Fruit fly (Drosophila melanogaster) whole organism, pupa: ENCODE results near the gene Gcna.

ENCODE experiments used
- CG10348 ChIP-seq: fragments of 200-800 bp; sonication (Bioruptor generic); IDR thresholded peaks from 2 replicates; pipeline ENCODE4 v1.3.6; 2022; ENCODE audit warnings: missing biosample characterization, missing genetic modification characterization
- CG15710 ChIP-seq: fragments of 200-800 bp; sonication (Bioruptor generic); optimal IDR thresholded peaks from 2 replicates; lab custom pipeline; 2018; ENCODE audit warnings: missing biosample characterization, mild to moderate bottlenecking, missing genetic modification characterization, moderate library complexity
- CG32121 ChIP-seq: fragments of 200-800 bp; sonication (Bioruptor generic); IDR thresholded peaks from 2 replicates; pipeline ENCODE4 v1.3.6; 2022; ENCODE audit warnings: missing biosample characterization, missing genetic modification characterization
- CG4496 ChIP-seq: fragments of 200-800 bp; sonication (Bioruptor generic); IDR thresholded peaks from 3 replicates; pipeline ENCODE4 v1.3.6; 2022; ENCODE audit warnings: missing biosample characterization, missing genetic modification characterization
- CG8301 ChIP-seq: fragments of 200-800 bp; sonication (Bioruptor generic); optimal IDR thresholded peaks from 2 replicates; lab custom pipeline; 2018; ENCODE audit warnings: missing biosample characterization, mild to moderate bottlenecking, missing genetic modification characterization
- D1 ChIP-seq: fragments of 200-800 bp; sonication (Bioruptor generic); optimal IDR thresholded peaks from 2 replicates; lab custom pipeline; 2018; ENCODE audit warnings: missing biosample characterization, mild to moderate bottlenecking, missing genetic modification characterization, moderate library complexity
- EcR ChIP-seq: fragments of 200-800 bp; sonication (Bioruptor generic); optimal IDR thresholded peaks from 3 replicates; lab custom pipeline; 2019; ENCODE audit warnings: missing biosample characterization, missing genetic modification characterization, mild to moderate bottlenecking, moderate library complexity, missing genetic modification reagents
- Pif1A ChIP-seq: fragments of 200-800 bp; sonication (Bioruptor generic); optimal IDR thresholded peaks from 3 replicates; lab custom pipeline; 2016; ENCODE audit warnings: missing biosample characterization, missing genetic modification characterization
- Snoo ChIP-seq: fragments of 200-800 bp; sonication (Bioruptor generic); optimal IDR thresholded peaks from 3 replicates; lab custom pipeline; 2017; ENCODE audit warnings: missing biosample characterization, mild to moderate bottlenecking, missing genetic modification characterization, inconsistent platforms
- gl ChIP-seq: fragments of 200-800 bp; sonication (Bioruptor generic); optimal IDR thresholded peaks from 2 replicates; lab custom pipeline; 2018; ENCODE audit warnings: missing biosample characterization, mild to moderate bottlenecking, missing genetic modification characterization

DNA sequence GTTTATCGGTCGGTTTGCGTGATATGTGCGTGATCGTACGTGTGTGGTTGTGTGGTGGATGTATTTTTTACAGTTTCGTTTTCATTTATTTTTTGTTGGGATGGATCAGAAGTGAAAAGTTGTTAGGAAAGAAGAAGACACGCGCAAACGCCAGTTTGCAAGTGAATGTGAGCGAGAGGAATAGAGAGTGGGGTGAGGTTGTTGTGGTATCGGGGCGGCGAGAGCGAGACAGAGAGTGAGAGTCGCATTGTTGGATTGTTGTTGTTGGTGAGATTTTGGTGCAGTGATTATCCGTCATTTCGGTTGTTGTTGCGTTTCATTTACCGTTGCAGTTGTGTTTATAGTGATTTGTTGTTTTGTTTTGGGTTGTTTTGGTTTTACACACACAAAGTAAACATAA, 27.9 kb upstream of the Gcna start:
- TF ChIP-seq Snoo (tag; lab: Kevin White, UChicago) (no peak), Pif1A (GFP tag; lab: Kevin White, UChicago) (no peak), CG8301 (no peak), EcR (no peak), gl (tag; lab: Kevin White, UChicago) (no peak), CG4496 (GFP tag; lab: Robert Waterston, UW) (no peak), CG32121 (GFP tag; lab: Robert Waterston, UW) (no peak), CG10348 (GFP tag; lab: Robert Waterston, UW) (no peak), D1 (tag; lab: Kevin White, UChicago) (no peak), CG15710 (tag; lab: Kevin White, UChicago) (no peak)
